Worm (Caenorhabditis elegans) whole organism, midembryonic: Measurements from ENCODE around the gene nspg-1.

Experiments
- flt-1 ChIP-seq: fragments of 200-800 bp; sonication (Bioruptor generic); IDR thresholded peaks from 2 replicates; pipeline ENCODE4 v1.3.6; 2022; ENCODE audit warnings: missing genetic modification characterization, missing compliant biosample characterization
- ref-1 ChIP-seq: fragments of 200-800 bp; sonication (Bioruptor generic); conservative IDR thresholded peaks from 2 replicates; pipeline ENCODE4 v1.3.6; 2022; ENCODE audit warnings: missing genetic modification reagents, missing genetic modification characterization, missing compliant biosample characterization

- TF ChIP-seq flt-1 (GFP tag; lab: Robert Waterston, UW) = no peak
- no peak for TF ChIP-seq ref-1 (GFP tag; lab: Robert Waterston, UW)
Measured at ce11 chrV:12881396-12881795, 13.5 kb upstream of the nspg-1 start.
